Fruit fly (Drosophila melanogaster): Measurements from ENCODE around the gene nrv2.

DNA sequence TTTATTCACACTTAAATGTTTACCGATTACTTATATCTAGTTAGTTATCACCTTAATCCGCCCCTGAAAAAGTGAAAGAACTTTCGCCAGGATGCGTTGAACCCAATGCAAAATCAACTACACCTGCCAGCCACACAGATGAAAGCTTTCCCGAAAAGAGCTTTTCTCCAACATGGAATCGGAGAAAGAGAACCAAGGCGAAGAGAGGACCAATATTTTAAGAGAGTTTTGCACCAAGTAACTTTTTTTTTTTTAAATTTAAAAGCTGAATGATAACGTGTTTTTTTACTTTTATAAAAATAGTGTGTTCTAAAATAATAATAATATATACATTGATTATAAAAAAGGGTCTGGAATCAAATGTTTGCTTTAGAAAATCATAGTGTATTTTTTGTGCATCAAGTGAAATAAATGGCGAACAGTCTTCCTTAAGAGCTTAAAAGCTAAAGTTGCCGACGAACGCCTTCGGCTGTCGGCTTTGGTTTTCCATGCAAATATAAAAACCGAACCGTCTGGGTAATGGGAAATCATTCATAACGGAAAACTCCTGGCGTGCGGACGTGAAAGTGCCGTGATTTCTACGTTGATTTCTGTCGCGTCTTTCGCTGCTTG is 56.6 kb downstream of the nrv2 start, which contains the start of gene meng:
- no peak for TF ChIP-seq Dref (GFP tag; IDR thresholded peaks at IDR 0.05)
- TF ChIP-seq D19A (tag; optimal IDR thresholded peaks at IDR 0.05) = peak; percentile 88
- no peak for TF ChIP-seq CG17361 (GFP tag; IDR thresholded peaks at IDR 0.05)
